Worm (Caenorhabditis elegans) whole organism, late embryonic: Measurements from ENCODE around the gene ldh-1.

Source experiments
- F13H6.1 ChIP-seq: sonication (generic microtip); optimal IDR thresholded peaks from 2 replicates; lab custom pipeline; 2016; ENCODE audit warnings: missing genetic modification characterization, missing compliant biosample characterization
- K09A11.1 ChIP-seq: sonication (generic microtip); optimal IDR thresholded peaks from 2 replicates; lab custom pipeline; 2017; ENCODE audit warnings: antibody characterized with exemption, mild to moderate bottlenecking, missing genetic modification characterization, missing compliant biosample characterization; ENCODE audit not compliant: insufficient read depth
- T23F11.4 ChIP-seq: fragments of 200-800 bp; sonication (Bioruptor generic); optimal IDR thresholded peaks from 2 replicates; lab custom pipeline; 2018; ENCODE audit warnings: mild to moderate bottlenecking, missing genetic modification characterization, missing compliant biosample characterization
- Y22D7AL.16 ChIP-seq: sonication (generic microtip); optimal IDR thresholded peaks from 2 replicates; lab custom pipeline; 2016; ENCODE audit warnings: missing genetic modification characterization, missing compliant biosample characterization
- ahr-1 ChIP-seq: sonication (generic microtip); optimal IDR thresholded peaks from 2 replicates; lab custom pipeline; 2016; ENCODE audit warnings: missing genetic modification characterization, missing compliant biosample characterization
- ceh-18 ChIP-seq: sonication (generic microtip); optimal IDR thresholded peaks from 2 replicates; lab custom pipeline; 2016; ENCODE audit warnings: missing genetic modification characterization, missing compliant biosample characterization
- ceh-24 ChIP-seq: sonication (generic microtip); optimal IDR thresholded peaks from 2 replicates; lab custom pipeline; 2016; ENCODE audit warnings: mild to moderate bottlenecking, missing genetic modification characterization, missing compliant biosample characterization
- ceh-31 ChIP-seq: sonication (generic microtip); optimal IDR thresholded peaks from 2 replicates; lab custom pipeline; 2016; ENCODE audit warnings: missing genetic modification characterization, missing compliant biosample characterization
- ceh-45 ChIP-seq: fragments of 200-800 bp; sonication (Bioruptor generic); IDR thresholded peaks from 2 replicates; pipeline ENCODE4 v1.3.6; 2022; ENCODE audit warnings: missing genetic modification reagents, missing genetic modification characterization, missing compliant biosample characterization
- ceh-6 ChIP-seq: fragments of 200-800 bp; sonication (Bioruptor generic); optimal IDR thresholded peaks from 2 replicates; lab custom pipeline; 2018; ENCODE audit warnings: mild to moderate bottlenecking, missing genetic modification characterization, missing compliant biosample characterization
- ceh-9 ChIP-seq: sonication (generic microtip); optimal IDR thresholded peaks from 2 replicates; lab custom pipeline; 2016; ENCODE audit warnings: mild to moderate bottlenecking, missing genetic modification characterization, inconsistent platforms, missing compliant biosample characterization
- che-1 ChIP-seq: sonication (generic microtip); optimal IDR thresholded peaks from 2 replicates; lab custom pipeline; 2016; ENCODE audit warnings: mild to moderate bottlenecking, missing genetic modification characterization, missing compliant biosample characterization
- dmd-4 ChIP-seq: sonication (generic microtip); optimal IDR thresholded peaks from 2 replicates; lab custom pipeline; 2016; ENCODE audit warnings: borderline replicate concordance, missing genetic modification characterization, missing compliant biosample characterization
- fkh-10 ChIP-seq: fragments of 150-350 bp; optimal IDR thresholded peaks from 2 replicates; lab custom pipeline; 2014; ENCODE audit warnings: missing biosample characterization, missing genetic modification reagents, missing genetic modification characterization
- gmeb-2 ChIP-seq: sonication (generic microtip); optimal IDR thresholded peaks from 2 replicates; lab custom pipeline; 2016; ENCODE audit warnings: missing genetic modification characterization, inconsistent platforms, missing compliant biosample characterization
- hlh-13 ChIP-seq: fragments of 200-800 bp; sonication (Bioruptor generic); optimal IDR thresholded peaks from 2 replicates; lab custom pipeline; 2018; ENCODE audit warnings: mild to moderate bottlenecking, missing genetic modification characterization, missing compliant biosample characterization
- hlh-15 ChIP-seq: sonication (generic microtip); optimal IDR thresholded peaks from 2 replicates; lab custom pipeline; 2016; ENCODE audit warnings: missing genetic modification characterization, missing compliant biosample characterization
- hlh-30 ChIP-seq: sonication (generic microtip); optimal IDR thresholded peaks from 2 replicates; lab custom pipeline; 2017; ENCODE audit warnings: antibody characterized with exemption, missing genetic modification characterization, missing compliant biosample characterization; ENCODE audit not compliant: insufficient read depth
- hlh-6 ChIP-seq: sonication (generic microtip); optimal IDR thresholded peaks from 2 replicates; lab custom pipeline; 2016; ENCODE audit warnings: missing genotype, missing genetic modification characterization, missing compliant biosample characterization
- lim-6 ChIP-seq: sonication (generic microtip); optimal IDR thresholded peaks from 2 replicates; lab custom pipeline; 2016; ENCODE audit warnings: missing genetic modification characterization, missing compliant biosample characterization
- lin-11 ChIP-seq: fragments of 200-800 bp; sonication (Bioruptor generic); optimal IDR thresholded peaks from 2 replicates; lab custom pipeline; 2018; ENCODE audit warnings: mild to moderate bottlenecking, missing genetic modification characterization, missing compliant biosample characterization
- madf-2 ChIP-seq: sonication (generic microtip); optimal IDR thresholded peaks from 2 replicates; lab custom pipeline; 2017; ENCODE audit warnings: missing genetic modification characterization, missing compliant biosample characterization
- nfya-1 ChIP-seq: sonication (generic microtip); optimal IDR thresholded peaks from 2 replicates; lab custom pipeline; 2017; ENCODE audit warnings: missing genetic modification characterization, mild to moderate bottlenecking, missing compliant biosample characterization, antibody characterized with exemption, moderate library complexity
- nhr-232 ChIP-seq: sonication (generic microtip); optimal IDR thresholded peaks from 2 replicates; lab custom pipeline; 2016; ENCODE audit warnings: missing genetic modification characterization, missing compliant biosample characterization
- npax-4 ChIP-seq: sonication (generic microtip); optimal IDR thresholded peaks from 2 replicates; lab custom pipeline; 2016; ENCODE audit warnings: missing genetic modification characterization, missing compliant biosample characterization
- pag-3 ChIP-seq: sonication (generic microtip); optimal IDR thresholded peaks from 2 replicates; lab custom pipeline; 2016; ENCODE audit warnings: missing compliant biosample characterization, missing genetic modification characterization, borderline replicate concordance
- pat-9 ChIP-seq: fragments of 200-800 bp; sonication (Bioruptor generic); optimal IDR thresholded peaks from 2 replicates; lab custom pipeline; 2018; ENCODE audit warnings: mild to moderate bottlenecking, missing genetic modification characterization, moderate library complexity, missing compliant biosample characterization
- pax-1 ChIP-seq: fragments of 150-350 bp; optimal IDR thresholded peaks from 2 replicates; lab custom pipeline; 2014; ENCODE audit warnings: missing biosample characterization, missing genetic modification characterization
- rnt-1 ChIP-seq: sonication (generic microtip); optimal IDR thresholded peaks from 2 replicates; lab custom pipeline; 2016; ENCODE audit warnings: missing genetic modification characterization, missing compliant biosample characterization
- sdc-2 ChIP-seq: sonication (generic microtip); optimal IDR thresholded peaks from 2 replicates; lab custom pipeline; 2016; ENCODE audit warnings: missing genotype, missing genetic modification characterization, missing compliant biosample characterization
- sox-2 ChIP-seq: fragments of 200-800 bp; sonication (Bioruptor generic); IDR thresholded peaks from 2 replicates; pipeline ENCODE4 v1.3.6; 2022; ENCODE audit warnings: missing genetic modification reagents, missing genetic modification characterization, missing compliant biosample characterization
- sox-4 ChIP-seq: sonication (generic microtip); optimal IDR thresholded peaks from 2 replicates; lab custom pipeline; 2017; ENCODE audit warnings: mild to moderate bottlenecking, missing genetic modification characterization, inconsistent platforms, missing compliant biosample characterization
- unc-3 ChIP-seq, 2 experiments: fragments of 200-800 bp in 1 of 2; sonication (Bioruptor generic) in 1 of 2; sonication (generic microtip) in 1 of 2; conservative IDR thresholded peaks in 1 of 2; optimal IDR thresholded peaks in 1 of 2; 2 replicates each; pipeline versions ENCODE4 v1.3.6 to Lab custom; 2016 to 2022; ENCODE audit warnings: missing compliant biosample characterization in 2 of 2, missing genetic modification characterization in 2 of 2, missing genetic modification reagents in 1 of 2
- unc-86 ChIP-seq: sonication (generic microtip); optimal IDR thresholded peaks from 2 replicates; lab custom pipeline; 2016; ENCODE audit warnings: missing genetic modification characterization, missing compliant biosample characterization
- zip-5 ChIP-seq: sonication (generic microtip); optimal IDR thresholded peaks from 2 replicates; lab custom pipeline; 2016; ENCODE audit warnings: missing genetic modification characterization, missing compliant biosample characterization

Gene ldh-1

ce11 chrII:11719533-11719932, 4.5 kb upstream of the ldh-1 start:
- TF ChIP-seq lim-6 (tag; lab: Kevin White, UChicago) (no peak), gmeb-2 (tag; lab: Kevin White, UChicago) (no peak), sdc-2 (no peak), F13H6.1 (no peak), Y22D7AL.16 (tag; lab: Kevin White, UChicago) (no peak), hlh-6 (no peak)

- no peak for TF ChIP-seq fkh-10 (GFP tag; lab: Kevin White, UChicago)
- no peak for TF ChIP-seq ceh-45 (GFP tag; lab: Robert Waterston, UW)
- no peak for TF ChIP-seq ceh-24 (tag; lab: Kevin White, UChicago)
- no peak for TF ChIP-seq nhr-232
- TF ChIP-seq ceh-9 (tag; lab: Kevin White, UChicago): no peak
- no peak for TF ChIP-seq hlh-6
- no peak for TF ChIP-seq gmeb-2 (tag; lab: Kevin White, UChicago)
- TF ChIP-seq pag-3: no peak
- TF ChIP-seq unc-3 (GFP tag; conservative IDR thresholded peaks at IDR 0.05; lab: Robert Waterston, UW): no peak
- no peak for TF ChIP-seq unc-3 (tag; optimal IDR thresholded peaks at IDR 0.05; lab: Kevin White, UChicago)
- no peak for TF ChIP-seq sdc-2
- no peak for TF ChIP-seq pat-9
- no peak for TF ChIP-seq npax-4 (tag; lab: Kevin White, UChicago)
- TF ChIP-seq zip-5 (tag; lab: Kevin White, UChicago): no peak
Observed at ce11 chrII:11720102-11720501, 3.9 kb upstream of the ldh-1 start, which contains the start of gene F13D12.3. F13D12.3 (plus strand) TSS chrII:11720402.

ce11 chrII:11720819-11721218, 3.2 kb upstream of the ldh-1 start:
- TF ChIP-seq ceh-31 (tag; lab: Kevin White, UChicago) (no peak), madf-2 (tag; lab: Kevin White, UChicago) (no peak), npax-4 (tag; lab: Kevin White, UChicago) (no peak), hlh-15 (tag; lab: Kevin White, UChicago) (no peak), lim-6 (tag; lab: Kevin White, UChicago) (no peak), sox-4 (tag; lab: Kevin White, UChicago) (no peak), hlh-13 (GFP tag; lab: Kevin White, UChicago) (no peak), hlh-6 (no peak), nfya-1 (tag; lab: Kevin White, UChicago) (no peak), dmd-4 (no peak), ahr-1 (tag; lab: Kevin White, UChicago) (no peak), pax-1 (tag; lab: Kevin White, UChicago) (no peak), sdc-2 (no peak)

- no peak for TF ChIP-seq dmd-4
- no peak for TF ChIP-seq ceh-18 (tag; lab: Kevin White, UChicago)
- no peak for TF ChIP-seq hlh-13 (GFP tag; lab: Kevin White, UChicago)
- no peak for TF ChIP-seq pat-9
- TF ChIP-seq pag-3: no peak
- TF ChIP-seq rnt-1 (tag; lab: Kevin White, UChicago): no peak
- no peak for TF ChIP-seq ahr-1 (tag; lab: Kevin White, UChicago)
- TF ChIP-seq sox-4 (tag; lab: Kevin White, UChicago): no peak
- no peak for TF ChIP-seq lin-11 (tag; lab: Kevin White, UChicago)
- TF ChIP-seq hlh-30 (tag; lab: Kevin White, UChicago): no peak
Observed at ce11 chrII:11721604-11722003, 2.4 kb upstream of the ldh-1 start.

- no peak for TF ChIP-seq hlh-13 (GFP tag; lab: Kevin White, UChicago)
- no peak for TF ChIP-seq sox-2 (GFP tag; lab: Robert Waterston, UW)
- TF ChIP-seq unc-86 (tag; lab: Kevin White, UChicago): no peak
- TF ChIP-seq che-1 (tag; lab: Kevin White, UChicago): no peak
- no peak for TF ChIP-seq ceh-6 (GFP tag; lab: Kevin White, UChicago)
- TF ChIP-seq K09A11.1 (tag; lab: Kevin White, UChicago): no peak
- TF ChIP-seq T23F11.4 (GFP tag; lab: Kevin White, UChicago): no peak
- TF ChIP-seq, all 69 proteins: peak for 0
Observed at ce11 chrII:11722164-11722563, 1.8 kb upstream of the ldh-1 start.
